Worm (Caenorhabditis elegans): Measurements from ENCODE around the gene pqn-84.

ce11 chrIII:11696273-11696672 is 3.8 kb upstream of the pqn-84 start, which contains the start of gene Y41C4A.6:
- no peak for TF ChIP-seq ama-1 (optimal IDR thresholded peaks at IDR 0.05)
- TF ChIP-seq nhr-11 (tag; optimal IDR thresholded peaks at IDR 0.05), result no peak
- no peak for TF ChIP-seq dve-1 (tag; optimal IDR thresholded peaks at IDR 0.05)

Data from whole organism, late embryonic.